Worm (Caenorhabditis elegans) whole organism, L1 larva: ENCODE results near the gene hlh-19.

Source experiments
- C04F5.9 ChIP-seq: sonication (generic microtip); optimal IDR thresholded peaks from 2 replicates; lab custom pipeline; 2016; ENCODE audit warnings: missing genetic modification characterization, missing compliant biosample characterization
- C34B4.2 ChIP-seq: sonication (generic microtip); optimal IDR thresholded peaks from 2 replicates; lab custom pipeline; 2017; ENCODE audit warnings: mild to moderate bottlenecking, missing genetic modification characterization, missing compliant biosample characterization
- dpl-1 ChIP-seq, 3 experiments: fragments of 150-350 bp in 2 of 3; sonication (generic microtip) in 1 of 3; optimal IDR thresholded peaks; 2 replicates each; lab custom pipeline; 2014 to 2017; ENCODE audit warnings: missing biosample characterization in 3 of 3, missing genetic modification characterization in 3 of 3, missing genetic modification reagents in 3 of 3
- jun-1 ChIP-seq: fragments of 150-350 bp; optimal IDR thresholded peaks from 2 replicates; lab custom pipeline; 2014; ENCODE audit warnings: missing biosample characterization, missing genetic modification reagents, missing genetic modification characterization
- lin-14 ChIP-seq: fragments of 200-800 bp; sonication (Bioruptor generic); optimal IDR thresholded peaks from 2 replicates; lab custom pipeline; 2018; ENCODE audit warnings: mild to moderate bottlenecking, missing genetic modification characterization, moderate library complexity, missing compliant biosample characterization
- lin-39 ChIP-seq: fragments of 150-350 bp; optimal IDR thresholded peaks from 2 replicates; lab custom pipeline; 2014; ENCODE audit warnings: missing biosample characterization, missing genetic modification reagents, missing genetic modification characterization
- nhr-12 ChIP-seq: sonication (generic microtip); optimal IDR thresholded peaks from 2 replicates; lab custom pipeline; 2017; ENCODE audit warnings: missing biosample characterization, missing genetic modification characterization
- nhr-237 ChIP-seq: fragments of 150-350 bp; optimal IDR thresholded peaks from 2 replicates; lab custom pipeline; 2014; ENCODE audit warnings: missing biosample characterization, missing genetic modification characterization
- pag-3 ChIP-seq: sonication (generic microtip); optimal IDR thresholded peaks from 2 replicates; lab custom pipeline; 2017; ENCODE audit warnings: missing genetic modification characterization, mild to moderate bottlenecking, missing compliant biosample characterization, antibody characterized with exemption, borderline replicate concordance; ENCODE audit not compliant: insufficient read depth
- skn-1 ChIP-seq: fragments of 150-350 bp; optimal IDR thresholded peaks from 2 replicates; lab custom pipeline; 2014; ENCODE audit warnings: missing biosample characterization, missing genetic modification characterization
- snpc-4 ChIP-seq: fragments of 150-350 bp; optimal IDR thresholded peaks from 2 replicates; lab custom pipeline; 2014; ENCODE audit warnings: missing biosample characterization, missing genetic modification characterization
- unc-62 ChIP-seq: fragments of 150-350 bp; optimal IDR thresholded peaks from 2 replicates; lab custom pipeline; 2014; ENCODE audit warnings: missing biosample characterization, missing genetic modification reagents, missing genetic modification characterization
- unc-86 ChIP-seq: sonication (generic microtip); optimal IDR thresholded peaks from 2 replicates; lab custom pipeline; 2016; ENCODE audit warnings: missing genetic modification characterization, missing compliant biosample characterization

- TF ChIP-seq nhr-237 (tag; lab: Kevin White, UChicago) (no peak), unc-86 (tag; lab: Kevin White, UChicago) (no peak), skn-1 (tag; lab: Kevin White, UChicago) (no peak), jun-1 (no peak), lin-39 (tag; lab: Kevin White, UChicago) (no peak), C04F5.9 (tag; lab: Kevin White, UChicago) (no peak), lin-14 (GFP tag; lab: Kevin White, UChicago) (no peak), unc-62 (GFP tag; lab: Kevin White, UChicago) (no peak), pag-3 (tag; lab: Kevin White, UChicago) (no peak), nhr-12 (no peak), dpl-1 (GFP tag; optimal IDR thresholded peaks at IDR 0.05; lab: Kevin White, UChicago) (no peak), snpc-4 (no peak), C34B4.2 (tag; lab: Kevin White, UChicago) (no peak)
These were observed 27.7 kb downstream of the hlh-19 start for ce11 chrX:529386-529785.
